In the genomic region with DNA sequence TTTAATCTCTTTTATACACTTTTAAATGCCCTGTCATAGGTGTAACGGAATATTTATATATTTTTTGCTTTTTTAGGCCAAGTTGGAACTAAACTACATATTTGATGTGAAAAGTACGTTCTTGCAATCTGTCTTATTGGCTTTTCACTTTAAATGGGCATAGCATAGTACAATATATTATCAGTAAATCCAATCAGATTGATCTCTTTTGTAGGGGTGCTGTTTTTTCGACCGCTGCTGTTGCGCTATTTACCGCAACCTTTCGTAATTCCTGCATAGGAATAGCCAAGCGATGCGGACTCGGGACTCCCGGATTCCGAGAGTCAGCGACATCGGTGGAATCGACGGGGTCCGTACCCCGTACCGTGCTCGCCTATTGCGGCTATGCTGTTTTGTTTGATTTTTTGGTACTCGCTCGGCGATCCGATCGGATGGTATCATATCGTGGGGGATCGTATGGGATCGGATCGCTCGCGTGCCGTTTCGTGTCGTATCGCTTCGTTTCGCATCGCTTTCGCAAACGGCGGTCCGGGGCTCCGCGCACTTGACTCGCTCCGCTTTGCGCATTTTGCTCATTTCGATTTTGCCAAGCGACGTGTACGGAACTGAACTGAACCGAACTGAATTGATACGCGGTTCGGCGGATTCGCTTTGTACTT, we compare ENCODE assay signal across 6 fruit fly cellular contexts.
TF ChIP-seq lines count a peak whose summit lies in the region.

No protein-coding gene starts in this region.

- no peak for TF ChIP-seq CTCF in whole organism, embryonic (GFP tag; optimal IDR thresholded peaks at IDR 0.05; lab: Kevin White, UChicago)

TF ChIP-seq in whole organism, 6 proteins besides CTCF, POLR2A, EP300 and RAD21:
- no peak for TF ChIP-seq usp (GFP tag; optimal IDR thresholded peaks at IDR 0.05; lab: Kevin White, UChicago)
- TF ChIP-seq pan (optimal IDR thresholded peaks at IDR 0.05; lab: Kevin White, UChicago): peak; percentile 40

TF ChIP-seq in whole organism, adult, 20 proteins besides CTCF, POLR2A, EP300 and RAD21 (continues in another document):
- no peak for TF ChIP-seq CG11617 (GFP tag; optimal IDR thresholded peaks at IDR 0.05; lab: Kevin White, UChicago)
- TF ChIP-seq CG14711 (tag; optimal IDR thresholded peaks at IDR 0.05; lab: Kevin White, UChicago): no peak
- TF ChIP-seq tj (GFP tag; optimal IDR thresholded peaks at IDR 0.05; lab: Kevin White, UChicago): peak; percentile 50
- no peak for TF ChIP-seq Crg-1 (GFP tag; optimal IDR thresholded peaks at IDR 0.05; lab: Kevin White, UChicago)
- TF ChIP-seq CG5204 (GFP tag; optimal IDR thresholded peaks at IDR 0.05; lab: Kevin White, UChicago): no peak
- TF ChIP-seq ovo (GFP tag; optimal IDR thresholded peaks at IDR 0.05; lab: Kevin White, UChicago): peak; percentile 83
- peak; percentile 81 for TF ChIP-seq Mnt (GFP tag; optimal IDR thresholded peaks at IDR 0.05; lab: Kevin White, UChicago)
- no peak for TF ChIP-seq pad (GFP tag; optimal IDR thresholded peaks at IDR 0.05; lab: Kevin White, UChicago)
- TF ChIP-seq Hr96 (GFP tag; optimal IDR thresholded peaks at IDR 0.05; lab: Kevin White, UChicago): peak; percentile 49
- no peak for TF ChIP-seq Clk (GFP tag; optimal IDR thresholded peaks at IDR 0.05; lab: Kevin White, UChicago)
- no peak for TF ChIP-seq CG1620 (GFP tag; optimal IDR thresholded peaks at IDR 0.05; lab: Kevin White, UChicago)
- no peak for TF ChIP-seq cnc (optimal IDR thresholded peaks at IDR 0.05; lab: Kevin White, UChicago)
- no peak for TF ChIP-seq CG7045 (GFP tag; optimal IDR thresholded peaks at IDR 0.05; lab: Kevin White, UChicago)
- TF ChIP-seq cic (GFP tag; optimal IDR thresholded peaks at IDR 0.05; lab: Kevin White, UChicago): peak; percentile 68
- peak; percentile 42 for TF ChIP-seq bab1 (GFP tag; optimal IDR thresholded peaks at IDR 0.05; lab: Kevin White, UChicago)
- TF ChIP-seq CG12768 (GFP tag; optimal IDR thresholded peaks at IDR 0.05; lab: Kevin White, UChicago): peak; percentile 68

TF ChIP-seq in whole organism, embryonic, 481 proteins besides CTCF, POLR2A, EP300 and RAD21 (continues in another document):
- TF ChIP-seq pfk (GFP tag; optimal IDR thresholded peaks at IDR 0.05; lab: Kevin White, UChicago): peak; percentile 80
- TF ChIP-seq CG12942 (GFP tag; optimal IDR thresholded peaks at IDR 0.05; lab: Kevin White, UChicago): no peak
- TF ChIP-seq Meics (GFP tag; optimal IDR thresholded peaks at IDR 0.05; lab: Kevin White, UChicago): peak; percentile 1
- TF ChIP-seq CG34376 (GFP tag; optimal IDR thresholded peaks at IDR 0.05; lab: Kevin White, UChicago): peak; percentile 89
- TF ChIP-seq Mrtf (GFP tag; IDR thresholded peaks at IDR 0.05; lab: Robert Waterston, UW): no peak
- TF ChIP-seq CG17612 (GFP tag; IDR thresholded peaks at IDR 0.05; lab: Robert Waterston, UW): no peak
- no peak for TF ChIP-seq CG18764 (GFP tag; optimal IDR thresholded peaks at IDR 0.05; lab: Kevin White, UChicago)
- no peak for TF ChIP-seq Sox100B (GFP tag; optimal IDR thresholded peaks at IDR 0.05; lab: Kevin White, UChicago)
- no peak for TF ChIP-seq gcm2 (GFP tag; optimal IDR thresholded peaks at IDR 0.05; lab: Kevin White, UChicago)
- 0 out of 2 replicates have a peak, but pooled peaks have one; percentile 5 for TF ChIP-seq cas (GFP tag; IDR thresholded peaks at IDR 0.05; lab: Robert Waterston, UW)
- no peak for TF ChIP-seq Oaz (GFP tag; IDR thresholded peaks at IDR 0.05; lab: Robert Waterston, UW)
- no peak for TF ChIP-seq CG8359 (GFP tag; optimal IDR thresholded peaks at IDR 0.05; lab: Kevin White, UChicago; ENCODE audit: borderline replicate concordance)
- peak; percentile 15; the same call in 1 of the 2 replicates for TF ChIP-seq CG16779 (GFP tag; IDR thresholded peaks at IDR 0.05; lab: Robert Waterston, UW)
- no peak for TF ChIP-seq CG15073 (GFP tag; optimal IDR thresholded peaks at IDR 0.05; lab: Kevin White, UChicago)
- TF ChIP-seq CG17328 (GFP tag; IDR thresholded peaks at IDR 0.05; lab: Robert Waterston, UW): no peak
- peak; percentile 20 for TF ChIP-seq CG12299 (tag; optimal IDR thresholded peaks at IDR 0.05; lab: Kevin White, UChicago)

TF ChIP-seq in whole organism, prepupa, 60 proteins besides CTCF, POLR2A, EP300 and RAD21 (continues in another document):
- no peak for TF ChIP-seq Ets96B (tag; optimal IDR thresholded peaks at IDR 0.05; lab: Kevin White, UChicago)
- no peak for TF ChIP-seq CG11762 (GFP tag; optimal IDR thresholded peaks at IDR 0.05; lab: Kevin White, UChicago; ENCODE audit: insufficient read depth)
- TF ChIP-seq CG6792 (GFP tag; optimal IDR thresholded peaks at IDR 0.05; lab: Kevin White, UChicago): no peak
- TF ChIP-seq CG8119 (GFP tag; IDR thresholded peaks at IDR 0.05; lab: Robert Waterston, UW): no peak
- no peak for TF ChIP-seq CG8319 (GFP tag; optimal IDR thresholded peaks at IDR 0.05; lab: Kevin White, UChicago)
- no peak for TF ChIP-seq pdm3 (GFP tag; optimal IDR thresholded peaks at IDR 0.05; lab: Kevin White, UChicago)
- TF ChIP-seq CG11902 (GFP tag; optimal IDR thresholded peaks at IDR 0.05; lab: Kevin White, UChicago): no peak
- peak; percentile 39 for TF ChIP-seq CG6854 (GFP tag; optimal IDR thresholded peaks at IDR 0.05; lab: Kevin White, UChicago)
- TF ChIP-seq lz (GFP tag; optimal IDR thresholded peaks at IDR 0.05; lab: Kevin White, UChicago): peak; percentile 18
- TF ChIP-seq spab (GFP tag; optimal IDR thresholded peaks at IDR 0.05; lab: Kevin White, UChicago): no peak
- TF ChIP-seq CG34406 (GFP tag; optimal IDR thresholded peaks at IDR 0.05; lab: Kevin White, UChicago): no peak
- TF ChIP-seq CG8632 (GFP tag; optimal IDR thresholded peaks at IDR 0.05; lab: Kevin White, UChicago): peak; percentile 22
- TF ChIP-seq CG31627 (GFP tag; optimal IDR thresholded peaks at IDR 0.05; lab: Kevin White, UChicago): peak; percentile 14
- TF ChIP-seq vri (GFP tag; optimal IDR thresholded peaks at IDR 0.05; lab: Kevin White, UChicago): peak; percentile 71
- peak; percentile 52 for TF ChIP-seq Eip93F (GFP tag; optimal IDR thresholded peaks at IDR 0.05; lab: Kevin White, UChicago)
- peak; percentile 4 for TF ChIP-seq OdsH (GFP tag; optimal IDR thresholded peaks at IDR 0.05; lab: Kevin White, UChicago)
- TF ChIP-seq Met (GFP tag; optimal IDR thresholded peaks at IDR 0.05; lab: Kevin White, UChicago): no peak
- no peak for TF ChIP-seq Lpt (GFP tag; optimal IDR thresholded peaks at IDR 0.05; lab: Kevin White, UChicago)

TF ChIP-seq in whole organism, pupa, 21 proteins besides CTCF, POLR2A, EP300 and RAD21:
- peak; percentile 75 for TF ChIP-seq Ets98B (GFP tag; IDR thresholded peaks at IDR 0.05; lab: Robert Waterston, UW)
- peak; percentile 57; the same call in 1 of the 2 replicates for TF ChIP-seq CG12605 (GFP tag; IDR thresholded peaks at IDR 0.05; lab: Robert Waterston, UW)
- TF ChIP-seq CG4496 (GFP tag; IDR thresholded peaks at IDR 0.05; lab: Robert Waterston, UW): peak; percentile 70; the same call in 2 of the 3 replicates
- TF ChIP-seq CG32121 (GFP tag; IDR thresholded peaks at IDR 0.05; lab: Robert Waterston, UW): peak; percentile 57; the same call in 1 of the 2 replicates
- TF ChIP-seq CG34367 (tag; optimal IDR thresholded peaks at IDR 0.05; lab: Kevin White, UChicago): no peak
- TF ChIP-seq CG13204 (GFP tag; optimal IDR thresholded peaks at IDR 0.05; lab: Kevin White, UChicago): peak; percentile 75
- TF ChIP-seq EcR (GFP tag; optimal IDR thresholded peaks at IDR 0.05; lab: Kevin White, UChicago): peak; percentile 35
- peak; percentile 66; the same call in 1 of the 3 replicates for TF ChIP-seq fd96Ca (GFP tag; IDR thresholded peaks at IDR 0.05; lab: Robert Waterston, UW)
- no peak for TF ChIP-seq Pif1B (GFP tag; optimal IDR thresholded peaks at IDR 0.05; lab: Kevin White, UChicago)

TF ChIP-seq in whole organism, wandering third instar larva, 38 proteins besides CTCF, POLR2A, EP300 and RAD21 (continues in another document):
- TF ChIP-seq dl (GFP tag; optimal IDR thresholded peaks at IDR 0.05; lab: Kevin White, UChicago; ENCODE audit: insufficient read depth in 1 of 2, partially characterized antibody in 2 of 2): peak in 1 of 2 experiments; percentile 38
- no peak for TF ChIP-seq pan (optimal IDR thresholded peaks at IDR 0.05; lab: Kevin White, UChicago)
- TF ChIP-seq OdsH (GFP tag; optimal IDR thresholded peaks at IDR 0.05; lab: Kevin White, UChicago): no peak
- no peak for TF ChIP-seq CG32264 (GFP tag; optimal IDR thresholded peaks at IDR 0.05; lab: Kevin White, UChicago)
- TF ChIP-seq h (GFP tag; optimal IDR thresholded peaks at IDR 0.05; lab: Kevin White, UChicago): peak; percentile 98
- TF ChIP-seq ey (GFP tag; optimal IDR thresholded peaks at IDR 0.05; lab: Kevin White, UChicago): no peak
- TF ChIP-seq sage (GFP tag; optimal IDR thresholded peaks at IDR 0.05; lab: Kevin White, UChicago): no peak
- peak; percentile 51 for TF ChIP-seq jim (GFP tag; optimal IDR thresholded peaks at IDR 0.05; lab: Kevin White, UChicago)
- TF ChIP-seq dsf (GFP tag; optimal IDR thresholded peaks at IDR 0.05; lab: Kevin White, UChicago; ENCODE audit: borderline replicate concordance): no peak
- TF ChIP-seq dmrt93B (GFP tag; optimal IDR thresholded peaks at IDR 0.05; lab: Kevin White, UChicago): no peak
- peak in 1 of 2 experiments; percentile 23 for TF ChIP-seq foxo (GFP tag; optimal IDR thresholded peaks at IDR 0.05; lab: Kevin White, UChicago)
- TF ChIP-seq br (GFP tag; optimal IDR thresholded peaks at IDR 0.05; lab: Kevin White, UChicago): peak; percentile 41
- peak; percentile 33 for TF ChIP-seq Sp1 (GFP tag; optimal IDR thresholded peaks at IDR 0.05; lab: Kevin White, UChicago)
- no peak for TF ChIP-seq Hr83 (GFP tag; optimal IDR thresholded peaks at IDR 0.05; lab: Kevin White, UChicago; ENCODE audit: poor library complexity, severe bottlenecking)
- no peak for TF ChIP-seq CG9705 (GFP tag; optimal IDR thresholded peaks at IDR 0.05; lab: Kevin White, UChicago)
- no peak for TF ChIP-seq Hnf4 (GFP tag; optimal IDR thresholded peaks at IDR 0.05; lab: Kevin White, UChicago)
- TF ChIP-seq N (GFP tag; optimal IDR thresholded peaks at IDR 0.05; lab: Kevin White, UChicago): no peak
- TF ChIP-seq woc (GFP tag; optimal IDR thresholded peaks at IDR 0.05; lab: Kevin White, UChicago): peak; percentile 2
- no peak for TF ChIP-seq Vsx2 (GFP tag; optimal IDR thresholded peaks at IDR 0.05; lab: Kevin White, UChicago; ENCODE audit: partially characterized antibody)
- TF ChIP-seq lola (GFP tag; optimal IDR thresholded peaks at IDR 0.05; lab: Kevin White, UChicago): no peak
- no peak for TF ChIP-seq Abd-B (GFP tag; optimal IDR thresholded peaks at IDR 0.05; lab: Kevin White, UChicago)
- TF ChIP-seq Rel (GFP tag; optimal IDR thresholded peaks at IDR 0.05; lab: Kevin White, UChicago): no peak
- TF ChIP-seq Rel (tag; optimal IDR thresholded peaks at IDR 0.05; lab: Kevin White, UChicago): peak; percentile 96
- no peak for TF ChIP-seq GATAd (GFP tag; optimal IDR thresholded peaks at IDR 0.05; lab: Kevin White, UChicago)
- peak; percentile 57 for TF ChIP-seq rgr (GFP tag; optimal IDR thresholded peaks at IDR 0.05; lab: Kevin White, UChicago)
- no peak for TF ChIP-seq Dfd (GFP tag; optimal IDR thresholded peaks at IDR 0.05; lab: Kevin White, UChicago)
- no peak for TF ChIP-seq tai (GFP tag; optimal IDR thresholded peaks at IDR 0.05; lab: Kevin White, UChicago)
- TF ChIP-seq brk (GFP tag; optimal IDR thresholded peaks at IDR 0.05; lab: Kevin White, UChicago): no peak
